Fruit fly (Drosophila melanogaster): ENCODE results near the gene CG7564.
A peak's percentile ranks its signal among the peaks of the same experiment; 100 is the strongest.

The CG7564 gene

dm6 chr3L:17563536-17564257 lies 49.6 kb downstream of the CG7564 start:
- TF ChIP-seq noc (tag; optimal IDR thresholded peaks at IDR 0.05): no peak

dm6 chr3L:17566335-17567242 lies 52.5 kb downstream of the CG7564 start:
- no peak for TF ChIP-seq noc (tag; optimal IDR thresholded peaks at IDR 0.05)

- TF ChIP-seq noc (tag; optimal IDR thresholded peaks at IDR 0.05): no peak
Observed at dm6 chr3L:17568698-17569097, 54.6 kb downstream of the CG7564 start.

- TF ChIP-seq noc (tag; optimal IDR thresholded peaks at IDR 0.05): peak; percentile 15
Observed at dm6 chr3L:17569737-17570546, 55.8 kb downstream of the CG7564 start.

- no peak for TF ChIP-seq noc (tag; optimal IDR thresholded peaks at IDR 0.05)
Observed at dm6 chr3L:17570547-17570873, 56.4 kb downstream of the CG7564 start.

- no peak for TF ChIP-seq noc (tag; optimal IDR thresholded peaks at IDR 0.05)
Observed at dm6 chr3L:17572090-17572489, 58.0 kb downstream of the CG7564 start.

dm6 chr3L:17573823-17574222 lies 59.7 kb downstream of the CG7564 start:
- no peak for TF ChIP-seq noc (tag; optimal IDR thresholded peaks at IDR 0.05)
